Worm (Caenorhabditis elegans) whole organism, midembryonic: ENCODE data around the gene fbxc-54.

ENCODE experiments used
- T22C8.4 ChIP-seq: fragments of 200-800 bp; sonication (Bioruptor generic); IDR thresholded peaks from 2 replicates; pipeline ENCODE4 v1.3.6; 2022; ENCODE audit warnings: missing genetic modification characterization, missing compliant biosample characterization
- flt-1 ChIP-seq: fragments of 200-800 bp; sonication (Bioruptor generic); IDR thresholded peaks from 2 replicates; pipeline ENCODE4 v1.3.6; 2022; ENCODE audit warnings: missing genetic modification characterization, missing compliant biosample characterization
- klf-2 ChIP-seq: fragments of 200-800 bp; sonication (Bioruptor generic); conservative IDR thresholded peaks from 2 replicates; pipeline ENCODE4 v1.3.6; 2022; ENCODE audit warnings: missing genetic modification reagents, missing genetic modification characterization, missing compliant biosample characterization
- ref-1 ChIP-seq: fragments of 200-800 bp; sonication (Bioruptor generic); conservative IDR thresholded peaks from 2 replicates; pipeline ENCODE4 v1.3.6; 2022; ENCODE audit warnings: missing genetic modification reagents, missing genetic modification characterization, missing compliant biosample characterization
- tab-1 ChIP-seq: fragments of 200-800 bp; sonication (Bioruptor generic); IDR thresholded peaks from 2 replicates; pipeline ENCODE4 v1.3.6; 2022; ENCODE audit warnings: missing genetic modification characterization, missing compliant biosample characterization
- ztf-29 ChIP-seq: fragments of 200-800 bp; sonication (Bioruptor generic); IDR thresholded peaks from 2 replicates; pipeline ENCODE4 v1.3.6; 2022; ENCODE audit warnings: missing genetic modification reagents, missing genetic modification characterization, missing compliant biosample characterization

ce11 chrII:76662-77061 is 45.1 kb downstream of the fbxc-54 start:
- TF ChIP-seq tab-1 (GFP tag; lab: Robert Waterston, UW) (no peak), ref-1 (GFP tag; lab: Robert Waterston, UW) (no peak), klf-2 (no peak), flt-1 (GFP tag; lab: Robert Waterston, UW) (no peak), T22C8.4 (GFP tag; lab: Robert Waterston, UW) (no peak), ztf-29 (GFP tag; lab: Robert Waterston, UW) (no peak)
